Worm (Caenorhabditis elegans) whole organism, L3 larva: ENCODE data around the gene ZC513.3.

Experiments
- aly-2 ChIP-seq: fragments of 150-350 bp; optimal IDR thresholded peaks from 2 replicates; lab custom pipeline; 2014; ENCODE audit warnings: missing biosample characterization, missing genetic modification characterization
- egl-27 ChIP-seq: sonication (generic microtip); optimal IDR thresholded peaks from 4 replicates; lab custom pipeline; 2017; ENCODE audit warnings: missing biosample characterization, missing genetic modification reagents, missing genetic modification characterization
- jun-1 ChIP-seq: fragments of 150-350 bp; optimal IDR thresholded peaks from 2 replicates; lab custom pipeline; 2014; ENCODE audit warnings: missing biosample characterization, missing genetic modification reagents, missing genetic modification characterization
- nhr-25 ChIP-seq: sonication (generic microtip); optimal IDR thresholded peaks from 2 replicates; lab custom pipeline; 2017; ENCODE audit warnings: missing biosample characterization, missing genetic modification characterization
- nhr-28 ChIP-seq: fragments of 150-350 bp; optimal IDR thresholded peaks from 2 replicates; lab custom pipeline; 2014; ENCODE audit warnings: missing biosample characterization, missing genetic modification characterization
- tbx-2 ChIP-seq: sonication (generic microtip); optimal IDR thresholded peaks from 2 replicates; lab custom pipeline; 2016; ENCODE audit warnings: mild to moderate bottlenecking, missing genetic modification characterization, missing compliant biosample characterization

- TF ChIP-seq nhr-25 (tag; lab: Kevin White, UChicago) (no peak), aly-2 (no peak), tbx-2 (tag; lab: Kevin White, UChicago) (no peak), jun-1 (tag; lab: Kevin White, UChicago) (no peak), egl-27 (no peak), nhr-28 (no peak)
Observed at ce11 chrV:8085141-8085540, 38.3 kb downstream of the ZC513.3 start, which contains the start of gene C09H5.7.
